Worm (Caenorhabditis elegans): ENCODE results near the gene K09C8.7.

DNA sequence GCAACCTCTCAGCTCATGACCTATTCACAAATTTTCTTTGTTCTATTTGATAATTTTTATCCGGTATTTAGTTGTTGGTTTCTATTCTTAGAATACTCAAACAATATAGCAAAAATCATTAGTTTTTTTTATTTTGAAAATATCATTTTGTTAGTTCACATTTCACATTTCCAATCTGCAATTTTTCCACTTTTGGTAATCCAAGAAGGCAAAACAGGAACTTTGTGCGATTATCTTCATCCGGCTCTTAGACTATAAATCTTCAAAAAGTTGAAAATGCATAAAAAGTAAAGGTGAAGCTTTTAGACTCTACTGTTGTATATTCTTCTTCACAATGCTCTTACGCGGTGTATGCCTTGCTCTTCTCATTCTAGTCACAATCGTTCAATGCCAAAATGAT lies 7.2 kb upstream of the K09C8.7 start, which contains the start of gene nlp-19:
- no peak for TF ChIP-seq pha-4 (tag; optimal IDR thresholded peaks at IDR 0.05)
- TF ChIP-seq nhr-11 (tag; optimal IDR thresholded peaks at IDR 0.05): no peak
- no peak for TF ChIP-seq tbx-2 (tag; optimal IDR thresholded peaks at IDR 0.05)
- no peak for TF ChIP-seq fkh-10 (GFP tag; optimal IDR thresholded peaks at IDR 0.05)
- TF ChIP-seq unc-62 (GFP tag; optimal IDR thresholded peaks at IDR 0.05): no peak
- no peak for TF ChIP-seq ama-1 (optimal IDR thresholded peaks at IDR 0.05)
- no peak for TF ChIP-seq elt-1 (tag; optimal IDR thresholded peaks at IDR 0.05)
- no peak for TF ChIP-seq snpc-4 (tag; optimal IDR thresholded peaks at IDR 0.05)
- TF ChIP-seq elt-3 (tag; optimal IDR thresholded peaks at IDR 0.05): no peak
- no peak for TF ChIP-seq ceh-82 (tag; optimal IDR thresholded peaks at IDR 0.05)
- TF ChIP-seq jun-1 (tag; optimal IDR thresholded peaks at IDR 0.05): no peak
- TF ChIP-seq aly-2 (tag; optimal IDR thresholded peaks at IDR 0.05): no peak
- no peak for TF ChIP-seq nhr-28 (tag; optimal IDR thresholded peaks at IDR 0.05)
- no peak for TF ChIP-seq nhr-76 (tag; optimal IDR thresholded peaks at IDR 0.05)

All from whole organism, L3 larva.